Worm (Caenorhabditis elegans) whole organism, late embryonic: ENCODE measurements around the gene fbxa-29.

Experiments
- ceh-19 ChIP-seq: fragments of 200-800 bp; sonication (Bioruptor generic); optimal IDR thresholded peaks from 2 replicates; lab custom pipeline; 2018; ENCODE audit warnings: mild to moderate bottlenecking, missing genetic modification characterization, missing compliant biosample characterization
- ceh-48 ChIP-seq: sonication (generic microtip); optimal IDR thresholded peaks from 2 replicates; lab custom pipeline; 2016; ENCODE audit warnings: missing genetic modification characterization, inconsistent platforms, missing compliant biosample characterization
- elt-2 ChIP-seq: sonication (generic microtip); optimal IDR thresholded peaks from 2 replicates; lab custom pipeline; 2016; ENCODE audit warnings: missing genetic modification reagents, missing genetic modification characterization, missing compliant biosample characterization
- elt-4 ChIP-seq: sonication (generic microtip); optimal IDR thresholded peaks from 2 replicates; lab custom pipeline; 2016; ENCODE audit warnings: missing genetic modification characterization, missing compliant biosample characterization
- eyg-1 ChIP-seq: sonication (generic microtip); optimal IDR thresholded peaks from 2 replicates; lab custom pipeline; 2016; ENCODE audit warnings: missing genotype, missing genetic modification characterization, missing compliant biosample characterization
- nfya-1 ChIP-seq: sonication (generic microtip); optimal IDR thresholded peaks from 2 replicates; lab custom pipeline; 2017; ENCODE audit warnings: missing genetic modification characterization, mild to moderate bottlenecking, missing compliant biosample characterization, antibody characterized with exemption, moderate library complexity
- pha-2 ChIP-seq: sonication (generic microtip); optimal IDR thresholded peaks from 2 replicates; lab custom pipeline; 2017; ENCODE audit warnings: mild to moderate bottlenecking, missing genetic modification characterization, missing compliant biosample characterization
- unc-3 ChIP-seq, 2 experiments: fragments of 200-800 bp in 1 of 2; sonication (Bioruptor generic) in 1 of 2; sonication (generic microtip) in 1 of 2; conservative IDR thresholded peaks in 1 of 2; optimal IDR thresholded peaks in 1 of 2; 2 replicates each; pipeline versions ENCODE4 v1.3.6 to Lab custom; 2016 to 2022; ENCODE audit warnings: missing compliant biosample characterization in 2 of 2, missing genetic modification characterization in 2 of 2, missing genetic modification reagents in 1 of 2

DNA sequence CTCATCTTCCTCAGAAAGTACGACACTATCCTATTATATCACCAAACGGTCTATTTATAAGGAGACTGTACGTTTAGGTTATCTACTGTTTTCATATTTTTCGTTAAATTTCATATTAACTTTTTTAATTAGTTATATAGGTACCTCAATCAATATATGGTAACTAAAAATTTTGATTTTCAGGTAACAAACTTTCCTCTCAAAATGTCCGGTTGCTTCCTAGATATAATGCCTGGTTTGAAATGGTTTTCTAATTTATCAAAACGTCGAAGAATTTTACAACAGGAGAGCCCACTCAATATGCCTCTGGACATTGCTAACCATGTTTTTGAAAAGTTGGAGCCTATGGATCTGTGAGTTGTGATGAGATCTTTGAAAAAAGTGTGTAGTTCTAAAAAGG is 24.1 kb upstream of the fbxa-29 start, which contains the start of gene fbxa-28:
- no peak for TF ChIP-seq ceh-19 (GFP tag; lab: Kevin White, UChicago)
- TF ChIP-seq ceh-48 (tag; lab: Kevin White, UChicago), result no peak
- TF ChIP-seq nfya-1 (tag; lab: Kevin White, UChicago), result no peak
- TF ChIP-seq unc-3 (GFP tag; conservative IDR thresholded peaks at IDR 0.05; lab: Robert Waterston, UW), result no peak
- TF ChIP-seq unc-3 (tag; optimal IDR thresholded peaks at IDR 0.05; lab: Kevin White, UChicago), result no peak
- no peak for TF ChIP-seq eyg-1
- TF ChIP-seq elt-2 (tag; lab: Kevin White, UChicago), result no peak
- no peak for TF ChIP-seq elt-4 (tag; lab: Kevin White, UChicago)
- no peak for TF ChIP-seq pha-2 (tag; lab: Kevin White, UChicago)
